Comparison of ENCODE assay signal across 1 fruit fly cellular context in the genomic region with DNA sequence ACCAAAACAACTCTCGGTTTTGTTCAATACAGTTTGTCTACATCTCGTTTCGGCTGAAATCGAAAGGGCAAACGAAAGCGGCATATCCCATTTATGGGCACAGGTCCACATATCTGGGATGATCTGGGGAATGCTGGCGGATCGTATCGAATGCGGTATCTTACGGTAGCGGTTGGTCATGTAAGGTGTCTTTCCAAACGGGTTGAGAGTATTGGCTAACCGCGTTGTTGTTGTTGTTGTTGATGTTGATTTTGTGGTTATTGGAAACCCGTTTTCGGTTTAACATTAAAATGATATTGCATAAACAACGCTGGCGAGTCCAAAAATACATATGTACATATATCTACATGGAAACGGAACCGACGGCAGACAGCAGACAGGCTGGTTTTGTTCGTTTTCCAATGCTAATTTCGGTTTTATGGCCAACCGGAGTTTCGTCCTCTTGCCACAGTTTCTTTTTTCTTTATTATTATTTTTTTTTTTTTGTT.
TF ChIP-seq lines count a peak whose summit lies in the region.

No protein-coding gene starts in this region.

TF ChIP-seq in whole organism, embryonic, 481 proteins besides CTCF, POLR2A, EP300 and RAD21 (continued from another document):
- TF ChIP-seq HHEX (GFP tag; optimal IDR thresholded peaks at IDR 0.05; lab: Kevin White, UChicago) = no peak
- 0 out of 2 replicates have a peak, but pooled peaks have one; percentile 33 for TF ChIP-seq Awh (GFP tag; IDR thresholded peaks at IDR 0.05; lab: Robert Waterston, UW)
- TF ChIP-seq CG31441 (GFP tag; IDR thresholded peaks at IDR 0.05; lab: Robert Waterston, UW) = peak; percentile 33; the same call in 1 of the 2 replicates
- TF ChIP-seq lola (GFP tag; optimal IDR thresholded peaks at IDR 0.05; lab: Kevin White, UChicago) = peak in 1 of 3 experiments; percentile 16
- no peak for TF ChIP-seq chn (GFP tag; optimal IDR thresholded peaks at IDR 0.05; lab: Kevin White, UChicago)
- TF ChIP-seq CG17361 (GFP tag; IDR thresholded peaks at IDR 0.05; lab: Robert Waterston, UW) = peak; percentile 16; the same call in 1 of the 3 replicates
- peak; percentile 74 for TF ChIP-seq abd-A (tag; optimal IDR thresholded peaks at IDR 0.05; lab: Kevin White, UChicago)
- peak; percentile 21 for TF ChIP-seq CrebB (tag; optimal IDR thresholded peaks at IDR 0.05; lab: Kevin White, UChicago)
- peak; percentile 85 for TF ChIP-seq CG13894 (tag; optimal IDR thresholded peaks at IDR 0.05; lab: Kevin White, UChicago)
- TF ChIP-seq cato (GFP tag; optimal IDR thresholded peaks at IDR 0.05; lab: Kevin White, UChicago; ENCODE audit: borderline replicate concordance) = no peak
- TF ChIP-seq Eip74EF (GFP tag; optimal IDR thresholded peaks at IDR 0.05; lab: Kevin White, UChicago) = peak in 1 of 2 experiments; percentile 46
- peak in 1 of 2 experiments; percentile 50 for TF ChIP-seq bsh (GFP tag; optimal IDR thresholded peaks at IDR 0.05; lab: Kevin White, UChicago)
- TF ChIP-seq Pdp1 (GFP tag; optimal IDR thresholded peaks at IDR 0.05; lab: Kevin White, UChicago) = peak in 1 of 2 experiments; percentile 74
- no peak for TF ChIP-seq Meics (GFP tag; optimal IDR thresholded peaks at IDR 0.05; lab: Kevin White, UChicago)
- peak; percentile 79 for TF ChIP-seq kni (GFP tag; optimal IDR thresholded peaks at IDR 0.05; lab: Kevin White, UChicago)
- TF ChIP-seq Blimp-1 (GFP tag; optimal IDR thresholded peaks at IDR 0.05; lab: Kevin White, UChicago) = peak; percentile 100
- TF ChIP-seq chm (GFP tag; IDR thresholded peaks at IDR 0.05; lab: Robert Waterston, UW) = peak; percentile 53; the same call in 1 of the 2 replicates
- no peak for TF ChIP-seq tio (GFP tag; optimal IDR thresholded peaks at IDR 0.05; lab: Kevin White, UChicago)
- peak; percentile 6 for TF ChIP-seq mirr (GFP tag; optimal IDR thresholded peaks at IDR 0.05; lab: Kevin White, UChicago)
- TF ChIP-seq CG1233 (GFP tag; optimal IDR thresholded peaks at IDR 0.05; lab: Kevin White, UChicago) = peak; percentile 11
- TF ChIP-seq CG4617 (GFP tag; optimal IDR thresholded peaks at IDR 0.05; lab: Kevin White, UChicago; ENCODE audit: borderline replicate concordance) = no peak
- TF ChIP-seq CG15601 (tag; optimal IDR thresholded peaks at IDR 0.05; lab: Kevin White, UChicago) = peak; percentile 22
- peak; percentile 96 for TF ChIP-seq HLHmδ (GFP tag; optimal IDR thresholded peaks at IDR 0.05; lab: Kevin White, UChicago)
- TF ChIP-seq CG10431 (GFP tag; optimal IDR thresholded peaks at IDR 0.05; lab: Kevin White, UChicago) = peak; percentile 87
- peak; percentile 96 for TF ChIP-seq sd (tag; optimal IDR thresholded peaks at IDR 0.05; lab: Kevin White, UChicago)
- no peak for TF ChIP-seq Taf1 (GFP tag; IDR thresholded peaks at IDR 0.05; lab: Robert Waterston, UW)
- TF ChIP-seq CG4707 (GFP tag; optimal IDR thresholded peaks at IDR 0.05; lab: Kevin White, UChicago) = peak; percentile 8
- TF ChIP-seq pros (GFP tag; optimal IDR thresholded peaks at IDR 0.05; lab: Kevin White, UChicago) = no peak
- TF ChIP-seq Drgx (GFP tag; IDR thresholded peaks at IDR 0.05; lab: Robert Waterston, UW) = 0 out of 2 replicates have a peak, but pooled peaks have one; percentile 18
- 0 out of 2 replicates have a peak, but pooled peaks have one; percentile 16 for TF ChIP-seq CG8765 (GFP tag; IDR thresholded peaks at IDR 0.05; lab: Robert Waterston, UW)
- TF ChIP-seq trem (tag; optimal IDR thresholded peaks at IDR 0.05; lab: Kevin White, UChicago) = peak; percentile 16
- no peak for TF ChIP-seq h (optimal IDR thresholded peaks at IDR 0.05; lab: Kevin White, UChicago)
- TF ChIP-seq CG18262 (tag; optimal IDR thresholded peaks at IDR 0.05; lab: Kevin White, UChicago) = peak; percentile 29
- TF ChIP-seq CG15269 (tag; optimal IDR thresholded peaks at IDR 0.05; lab: Kevin White, UChicago) = peak; percentile 26
- no peak for TF ChIP-seq dan (GFP tag; IDR thresholded peaks at IDR 0.05; lab: Robert Waterston, UW)
- TF ChIP-seq Hand (GFP tag; optimal IDR thresholded peaks at IDR 0.05; lab: Kevin White, UChicago) = no peak
- TF ChIP-seq CG2875 (GFP tag; optimal IDR thresholded peaks at IDR 0.05; lab: Kevin White, UChicago) = peak; percentile 27
- TF ChIP-seq TFAM (GFP tag; optimal IDR thresholded peaks at IDR 0.05; lab: Kevin White, UChicago) = no peak
- TF ChIP-seq chinmo (GFP tag; IDR thresholded peaks at IDR 0.05; lab: Robert Waterston, UW; ENCODE audit: partially characterized antibody) = 0 out of 4 replicates have a peak, but pooled peaks have one; percentile 69
- peak; percentile 49; the same call in 1 of the 2 replicates for TF ChIP-seq vvl (GFP tag; IDR thresholded peaks at IDR 0.05; lab: Robert Waterston, UW)
- TF ChIP-seq D19A (tag; optimal IDR thresholded peaks at IDR 0.05; lab: Kevin White, UChicago) = peak; percentile 45
- peak; percentile 58 for TF ChIP-seq ci (GFP tag; IDR thresholded peaks at IDR 0.05; lab: Robert Waterston, UW)
- peak; percentile 57 for TF ChIP-seq sens (GFP tag; lab: Kevin White, UChicago)
- no peak for TF ChIP-seq ab (GFP tag; optimal IDR thresholded peaks at IDR 0.05; lab: Kevin White, UChicago)
- peak; percentile 83 for TF ChIP-seq CG33557 (GFP tag; optimal IDR thresholded peaks at IDR 0.05; lab: Kevin White, UChicago)
- TF ChIP-seq oc (tag; optimal IDR thresholded peaks at IDR 0.05; lab: Kevin White, UChicago) = peak; percentile 79
- TF ChIP-seq CG4328 (GFP tag; optimal IDR thresholded peaks at IDR 0.05; lab: Kevin White, UChicago) = no peak
- TF ChIP-seq nom (GFP tag; optimal IDR thresholded peaks at IDR 0.05; lab: Kevin White, UChicago) = peak; percentile 64
- peak; percentile 72 for TF ChIP-seq Spps (tag; optimal IDR thresholded peaks at IDR 0.05; lab: Kevin White, UChicago)
- peak; percentile 50 for TF ChIP-seq CG14710 (tag; optimal IDR thresholded peaks at IDR 0.05; lab: Kevin White, UChicago)
- no peak for TF ChIP-seq Xbp1 (GFP tag; optimal IDR thresholded peaks at IDR 0.05; lab: Kevin White, UChicago)
- TF ChIP-seq CG8089 (GFP tag; optimal IDR thresholded peaks at IDR 0.05; lab: Kevin White, UChicago) = no peak
- no peak for TF ChIP-seq Bteb2 (GFP tag; optimal IDR thresholded peaks at IDR 0.05; lab: Kevin White, UChicago)
- TF ChIP-seq CG3838 (GFP tag; optimal IDR thresholded peaks at IDR 0.05; lab: Kevin White, UChicago) = no peak
- TF ChIP-seq CG6254 (GFP tag; optimal IDR thresholded peaks at IDR 0.05; lab: Kevin White, UChicago) = peak; percentile 34
- peak in 1 of 3 experiments; percentile 51 for TF ChIP-seq Stat92E (GFP tag; optimal IDR thresholded peaks at IDR 0.05; lab: Kevin White, UChicago)
- no peak for TF ChIP-seq CG2889 (GFP tag; IDR thresholded peaks at IDR 0.05; lab: Robert Waterston, UW)
- TF ChIP-seq fd64A (GFP tag; optimal IDR thresholded peaks at IDR 0.05; lab: Kevin White, UChicago) = peak; percentile 46
- TF ChIP-seq Usf (GFP tag; optimal IDR thresholded peaks at IDR 0.05; lab: Kevin White, UChicago) = no peak
- peak; percentile 53 for TF ChIP-seq gcm (GFP tag; optimal IDR thresholded peaks at IDR 0.05; lab: Kevin White, UChicago)
- peak; percentile 64 for TF ChIP-seq gsb-n (tag; optimal IDR thresholded peaks at IDR 0.05; lab: Kevin White, UChicago)
- TF ChIP-seq CG2199 (GFP tag; IDR thresholded peaks at IDR 0.05; lab: Robert Waterston, UW) = no peak
- peak; percentile 97 for TF ChIP-seq CG12769 (tag; optimal IDR thresholded peaks at IDR 0.05; lab: Kevin White, UChicago)
- TF ChIP-seq CG2712 (tag; optimal IDR thresholded peaks at IDR 0.05; lab: Kevin White, UChicago) = peak; percentile 21
- TF ChIP-seq dmrt11E (tag; optimal IDR thresholded peaks at IDR 0.05; lab: Kevin White, UChicago) = peak; percentile 16
- TF ChIP-seq Sry-β (GFP tag; optimal IDR thresholded peaks at IDR 0.05; lab: Kevin White, UChicago) = peak; percentile 26
- no peak for TF ChIP-seq insv (GFP tag; optimal IDR thresholded peaks at IDR 0.05; lab: Kevin White, UChicago)
- no peak for TF ChIP-seq CG8478 (optimal IDR thresholded peaks at IDR 0.05; lab: Kevin White, UChicago)
